Worm (Caenorhabditis elegans): ENCODE measurements around the gene daf-41.

DNA sequence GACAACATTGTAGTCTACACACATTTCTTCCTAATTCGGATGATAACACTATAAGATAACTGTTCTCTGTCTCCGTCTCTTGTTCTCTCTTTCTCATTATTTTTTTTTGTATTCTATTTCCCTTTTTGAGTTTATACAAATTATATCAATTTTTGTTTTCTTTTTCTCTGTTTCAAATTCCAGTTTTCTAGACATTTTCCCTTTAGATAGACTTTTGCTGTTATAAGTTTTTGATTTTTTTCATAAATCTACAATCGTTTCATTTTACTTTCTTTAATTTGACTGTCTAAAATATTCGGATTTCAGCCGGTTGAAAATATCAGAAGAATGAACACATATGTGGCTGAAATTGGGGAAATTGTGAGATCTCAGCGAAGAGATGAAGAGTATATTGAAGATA is 38.5 kb downstream of the daf-41 start, which contains the start of gene prx-10:
- TF ChIP-seq nhr-11 (tag; optimal IDR thresholded peaks at IDR 0.05) (no peak), nhr-76 (tag; optimal IDR thresholded peaks at IDR 0.05) (no peak), lin-13 (GFP tag; optimal IDR thresholded peaks at IDR 0.05) (no peak), mdl-1 (tag; optimal IDR thresholded peaks at IDR 0.05) (no peak), hlh-17 (GFP tag; optimal IDR thresholded peaks at IDR 0.05; ENCODE audit: borderline replicate concordance) (no peak), irx-1 (tag; optimal IDR thresholded peaks at IDR 0.05) (no peak), fkh-4 (tag; optimal IDR thresholded peaks at IDR 0.05; ENCODE audit: borderline replicate concordance) (no peak), ceh-82 (tag; optimal IDR thresholded peaks at IDR 0.05) (no peak), pag-3 (tag; optimal IDR thresholded peaks at IDR 0.05; ENCODE audit: borderline replicate concordance, insufficient read depth) (no peak), nhr-85 (tag) (peak; percentile 33), lin-39 (tag; optimal IDR thresholded peaks at IDR 0.05) (no peak)
